Fruit fly (Drosophila melanogaster) whole organism, pupa: ENCODE measurements around the gene mRpS22.

Experiments
- CG8159 ChIP-seq: fragments of 200-800 bp; sonication (Bioruptor generic); optimal IDR thresholded peaks from 3 replicates; lab custom pipeline; 2018; ENCODE audit warnings: missing biosample characterization, mild to moderate bottlenecking, missing genetic modification characterization, moderate library complexity
- EcR ChIP-seq: fragments of 200-800 bp; sonication (Bioruptor generic); optimal IDR thresholded peaks from 3 replicates; lab custom pipeline; 2019; ENCODE audit warnings: missing biosample characterization, missing genetic modification characterization, mild to moderate bottlenecking, moderate library complexity, missing genetic modification reagents
- Pif1B ChIP-seq: fragments of 200-800 bp; sonication (Bioruptor generic); optimal IDR thresholded peaks from 3 replicates; lab custom pipeline; 2016; ENCODE audit warnings: missing biosample characterization, missing genetic modification characterization
- Snoo ChIP-seq: fragments of 200-800 bp; sonication (Bioruptor generic); optimal IDR thresholded peaks from 3 replicates; lab custom pipeline; 2017; ENCODE audit warnings: missing biosample characterization, mild to moderate bottlenecking, missing genetic modification characterization, inconsistent platforms

DNA sequence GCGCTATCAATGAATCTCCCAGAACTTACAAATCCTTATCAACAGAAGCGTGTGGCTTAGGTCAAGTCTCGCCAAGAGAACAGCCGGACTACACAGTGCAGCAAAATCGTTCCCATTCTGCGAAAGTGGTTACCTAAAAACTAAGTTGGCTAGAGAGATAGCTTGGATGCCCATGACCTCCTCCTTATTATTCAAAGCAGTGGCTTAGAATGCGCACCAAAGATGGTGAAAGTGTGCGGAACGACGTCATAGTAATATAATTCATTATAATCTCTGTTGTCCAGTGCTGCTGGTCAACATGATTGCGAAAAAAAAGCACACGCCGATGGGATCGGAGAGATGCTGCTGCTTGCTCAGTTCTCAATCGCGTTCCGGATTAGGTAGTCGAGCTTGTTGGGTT is 37.8 kb downstream of the mRpS22 start, which contains the start of gene Nep7:
- TF ChIP-seq CG8159 (tag; lab: Kevin White, UChicago) (no peak), Snoo (tag; lab: Kevin White, UChicago) (no peak), EcR (GFP tag; lab: Kevin White, UChicago) (no peak), Pif1B (no peak)
